Fruit fly (Drosophila melanogaster) whole organism, embryonic: Measurements from ENCODE around the gene CG43389.

Source experiments
- B-H2 ChIP-seq: fragments of 200-800 bp; sonication (Bioruptor generic); optimal IDR thresholded peaks from 2 replicates; lab custom pipeline; 2018; ENCODE audit warnings: missing biosample characterization, mild to moderate bottlenecking, missing genetic modification characterization
- CG32772 ChIP-seq: fragments of 200-800 bp; sonication (Bioruptor generic); IDR thresholded peaks from 2 replicates; pipeline ENCODE4 v1.3.6; 2022; ENCODE audit warnings: missing biosample characterization, missing genetic modification characterization
- Xbp1 ChIP-seq: fragments of 200-800 bp; sonication (Bioruptor generic); optimal IDR thresholded peaks from 3 replicates; lab custom pipeline; 2016; ENCODE audit warnings: missing biosample characterization, mild to moderate bottlenecking, missing genetic modification characterization

DNA sequence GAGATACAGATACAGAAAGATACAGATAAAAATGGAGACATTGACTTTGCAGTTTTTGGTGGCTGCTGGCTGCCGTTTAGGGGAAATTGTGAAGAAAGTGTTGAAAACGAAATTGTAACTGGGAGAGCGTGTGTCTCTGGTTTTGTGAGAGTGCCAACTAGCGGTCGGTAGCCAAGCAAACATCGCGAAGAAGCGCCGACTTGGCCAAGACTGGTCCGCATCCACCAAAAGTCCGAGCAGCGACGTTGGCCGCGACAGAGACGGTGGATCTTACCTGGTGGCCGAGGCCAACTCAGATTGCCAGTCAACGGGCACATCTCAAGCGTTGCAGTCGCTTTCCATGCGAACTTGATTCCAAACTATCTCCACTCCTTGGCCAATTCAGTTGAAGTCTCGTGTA lies 22.9 kb downstream of the CG43389 start, which contains the start of gene CG14960:
- TF ChIP-seq Xbp1 (GFP tag; lab: Kevin White, UChicago): no peak
- TF ChIP-seq B-H2 (GFP tag; lab: Kevin White, UChicago): no peak
- TF ChIP-seq CG32772 (GFP tag; lab: Robert Waterston, UW): no peak
